Fruit fly (Drosophila melanogaster): Measurements from ENCODE around the gene CG7910.

The CG7910 gene

dm6 chr3R:8119457-8120337 lies 32.6 kb downstream of the CG7910 start (continued):
- TF ChIP-seq bsh (GFP tag; optimal IDR thresholded peaks at IDR 0.05) = peak; percentile 9 to 69
- peak; percentile 15 for TF ChIP-seq CG1602 (GFP tag; optimal IDR thresholded peaks at IDR 0.05)
- peak; percentile 81 for TF ChIP-seq CG11695 (GFP tag; IDR thresholded peaks at IDR 0.05)
- no peak for TF ChIP-seq ato (GFP tag; IDR thresholded peaks at IDR 0.05; ENCODE audit: partially characterized antibody)
- peak; percentile 71 for TF ChIP-seq CG15514 (GFP tag; optimal IDR thresholded peaks at IDR 0.05)
- peak; percentile 51; the same call in 1 of the 2 replicates for TF ChIP-seq CG11085 (GFP tag; IDR thresholded peaks at IDR 0.05)
- TF ChIP-seq sc (optimal IDR thresholded peaks at IDR 0.05) = no peak
- no peak for TF ChIP-seq sc (GFP tag; optimal IDR thresholded peaks at IDR 0.05)
- peak; percentile 7 for TF ChIP-seq CTCF (GFP tag; optimal IDR thresholded peaks at IDR 0.05)
- peak; percentile 43 for TF ChIP-seq CG17829 (tag; optimal IDR thresholded peaks at IDR 0.05)
- no peak for TF ChIP-seq Dll (GFP tag; IDR thresholded peaks at IDR 0.05; ENCODE audit: partially characterized antibody)
- no peak for TF ChIP-seq eyg (GFP tag; optimal IDR thresholded peaks at IDR 0.05)
- TF ChIP-seq fru (optimal IDR thresholded peaks at IDR 0.05) = no peak
- peak; percentile 5 for TF ChIP-seq Jarid2 (GFP tag; optimal IDR thresholded peaks at IDR 0.05)
- peak; percentile 27 for TF ChIP-seq CG8281 (tag; optimal IDR thresholded peaks at IDR 0.05)
- no peak for TF ChIP-seq maf-S (GFP tag; optimal IDR thresholded peaks at IDR 0.05)
- peak; percentile 58; the same call in 1 of the 2 replicates for TF ChIP-seq CG17612 (GFP tag; IDR thresholded peaks at IDR 0.05)
- peak; percentile 2 for TF ChIP-seq oc (tag; optimal IDR thresholded peaks at IDR 0.05)
- no peak for TF ChIP-seq br (optimal IDR thresholded peaks at IDR 0.05)
- no peak for TF ChIP-seq CG11398 (GFP tag; optimal IDR thresholded peaks at IDR 0.05)
- no peak for TF ChIP-seq Vsx1 (GFP tag; optimal IDR thresholded peaks at IDR 0.05)
- peak; percentile 17 for TF ChIP-seq CG16815 (GFP tag; optimal IDR thresholded peaks at IDR 0.05)
- TF ChIP-seq Hand (GFP tag; optimal IDR thresholded peaks at IDR 0.05) = peak; percentile 45
- TF ChIP-seq CG3407 (GFP tag; optimal IDR thresholded peaks at IDR 0.05) = no peak
- TF ChIP-seq Trl (optimal IDR thresholded peaks at IDR 0.05) = peak; percentile 81 to 92
- TF ChIP-seq Trl (GFP tag; optimal IDR thresholded peaks at IDR 0.05) = peak; percentile 28
- no peak for TF ChIP-seq tio (GFP tag; optimal IDR thresholded peaks at IDR 0.05)
- TF ChIP-seq Doc2 (GFP tag; IDR thresholded peaks at IDR 0.05) = no peak
- peak; percentile 68 for TF ChIP-seq H2.0 (GFP tag; IDR thresholded peaks at IDR 0.05)
- peak; percentile 25; the same call in 2 of the 3 replicates for TF ChIP-seq croc (GFP tag; conservative IDR thresholded peaks at IDR 0.05)
- peak; percentile 69 for TF ChIP-seq E2f1 (GFP tag; IDR thresholded peaks at IDR 0.05)
- 0 out of 2 replicates have a peak, but pooled peaks have one; percentile 3 for TF ChIP-seq Rx (GFP tag; IDR thresholded peaks at IDR 0.05)
- no peak for TF ChIP-seq CG4404 (GFP tag; IDR thresholded peaks at IDR 0.05)
- peak; percentile 29; the same call in 1 of the 2 replicates for TF ChIP-seq ttk (GFP tag; IDR thresholded peaks at IDR 0.05)
- TF ChIP-seq Stat92E (GFP tag; optimal IDR thresholded peaks at IDR 0.05) = peak in 1 of 3 experiments; percentile 46
- TF ChIP-seq sug (tag; optimal IDR thresholded peaks at IDR 0.05) = peak; percentile 50
- no peak for TF ChIP-seq tup (GFP tag; optimal IDR thresholded peaks at IDR 0.05)
- peak; percentile 66 for TF ChIP-seq Dbx (GFP tag; IDR thresholded peaks at IDR 0.05)
- peak; percentile 67 for TF ChIP-seq CG13624 (GFP tag; optimal IDR thresholded peaks at IDR 0.05)
- TF ChIP-seq dan (GFP tag; IDR thresholded peaks at IDR 0.05) = no peak
- peak; percentile 41 for TF ChIP-seq CG9727 (GFP tag; optimal IDR thresholded peaks at IDR 0.05)
- peak; percentile 57 for TF ChIP-seq CG8388 (GFP tag; optimal IDR thresholded peaks at IDR 0.05)
- TF ChIP-seq Elba2 (GFP tag; optimal IDR thresholded peaks at IDR 0.05) = no peak
- TF ChIP-seq Atf6 (GFP tag; IDR thresholded peaks at IDR 0.05) = peak; percentile 74
- peak; percentile 44 for TF ChIP-seq caup (GFP tag; optimal IDR thresholded peaks at IDR 0.05; ENCODE audit: severe bottlenecking)
- TF ChIP-seq Drgx (GFP tag; IDR thresholded peaks at IDR 0.05) = peak; percentile 33; the same call in 1 of the 2 replicates
- TF ChIP-seq pan (optimal IDR thresholded peaks at IDR 0.05) = no peak
- peak in 1 of 2 experiments; percentile 75 for TF ChIP-seq pan (GFP tag; optimal IDR thresholded peaks at IDR 0.05 in 1 of 2, IDR thresholded peaks at IDR 0.05 in 1 of 2)
- TF ChIP-seq bigmax (GFP tag; optimal IDR thresholded peaks at IDR 0.05) = no peak
- peak; percentile 57 for TF ChIP-seq CG9437 (GFP tag; optimal IDR thresholded peaks at IDR 0.05)
